Fruit fly (Drosophila melanogaster): ENCODE measurements around the gene csw.

csw gene

dm6 chrX:2061119-2061518 lies 32.9 kb upstream of the csw start (continued):
- TF ChIP-seq CG15514 (GFP tag; optimal IDR thresholded peaks at IDR 0.05) (peak; percentile 3), CTCF (GFP tag; optimal IDR thresholded peaks at IDR 0.05) (no peak), CG1233 (GFP tag; optimal IDR thresholded peaks at IDR 0.05) (peak; percentile 66), Chrac-16 (GFP tag; optimal IDR thresholded peaks at IDR 0.05) (no peak), gfzf (GFP tag; optimal IDR thresholded peaks at IDR 0.05) (no peak), HLHmδ (GFP tag; optimal IDR thresholded peaks at IDR 0.05) (peak; percentile 40), vvl (GFP tag; IDR thresholded peaks at IDR 0.05) (no peak; the same call in 1 of the 2 replicates), Hr78 (GFP tag; optimal IDR thresholded peaks at IDR 0.05) (peak in 1 of 2 experiments; percentile 18), CG6854 (GFP tag; optimal IDR thresholded peaks at IDR 0.05) (peak; percentile 16), dmrt11E (tag; optimal IDR thresholded peaks at IDR 0.05) (peak; percentile 10), CG11456 (GFP tag; IDR thresholded peaks at IDR 0.05) (no peak), gro (GFP tag; optimal IDR thresholded peaks at IDR 0.05) (no peak), CG2199 (GFP tag; IDR thresholded peaks at IDR 0.05) (no peak), chm (GFP tag; IDR thresholded peaks at IDR 0.05) (no peak), CG4730 (GFP tag; IDR thresholded peaks at IDR 0.05) (no peak), dysf (GFP tag; IDR thresholded peaks at IDR 0.05) (no peak), CG7963 (GFP tag; IDR thresholded peaks at IDR 0.05; ENCODE audit: partially characterized antibody) (no peak), nmo (GFP tag; optimal IDR thresholded peaks at IDR 0.05) (peak; percentile 62), HLH54F (GFP tag; optimal IDR thresholded peaks at IDR 0.05) (no peak), CG18619 (GFP tag; optimal IDR thresholded peaks at IDR 0.05) (peak; percentile 34), Xbp1 (GFP tag; optimal IDR thresholded peaks at IDR 0.05) (peak; percentile 23), fd64A (GFP tag; optimal IDR thresholded peaks at IDR 0.05) (peak; percentile 60), Bteb2 (GFP tag; optimal IDR thresholded peaks at IDR 0.05) (no peak), Kr (GFP tag; optimal IDR thresholded peaks at IDR 0.05) (no peak), chif (GFP tag; optimal IDR thresholded peaks at IDR 0.05) (no peak), B-H1 (GFP tag; IDR thresholded peaks at IDR 0.05) (no peak), kah (GFP tag; optimal IDR thresholded peaks at IDR 0.05) (peak; percentile 36), tna (GFP tag; IDR thresholded peaks at IDR 0.05; ENCODE audit: partially characterized antibody) (no peak), CG43689 (GFP tag; IDR thresholded peaks at IDR 0.05) (no peak), CG11696 (GFP tag; IDR thresholded peaks at IDR 0.05) (no peak), CG12071 (GFP tag; optimal IDR thresholded peaks at IDR 0.05) (peak; percentile 46), CG10366 (GFP tag; IDR thresholded peaks at IDR 0.05) (no peak), danr (GFP tag; IDR thresholded peaks at IDR 0.05) (no peak), Doc3 (GFP tag; IDR thresholded peaks at IDR 0.05; ENCODE audit: partially characterized antibody) (no peak), CG3847 (GFP tag; IDR thresholded peaks at IDR 0.05) (no peak), zen (tag; optimal IDR thresholded peaks at IDR 0.05) (peak; percentile 30), CG3995 (GFP tag; optimal IDR thresholded peaks at IDR 0.05) (no peak), CG13624 (GFP tag; optimal IDR thresholded peaks at IDR 0.05) (peak; percentile 10), CG30403 (GFP tag; optimal IDR thresholded peaks at IDR 0.05) (peak; percentile 8), tap (tag; optimal IDR thresholded peaks at IDR 0.05) (peak; percentile 26), Mad (GFP tag; optimal IDR thresholded peaks at IDR 0.05) (no peak), Vsx1 (GFP tag; optimal IDR thresholded peaks at IDR 0.05) (no peak), ken (GFP tag; IDR thresholded peaks at IDR 0.05) (no peak), Optix (GFP tag; IDR thresholded peaks at IDR 0.05) (no peak), knrl (GFP tag; IDR thresholded peaks at IDR 0.05; ENCODE audit: partially characterized antibody) (no peak), CkIIα-i1 (GFP tag; IDR thresholded peaks at IDR 0.05) (no peak), aop (GFP tag; IDR thresholded peaks at IDR 0.05) (no peak), H2.0 (GFP tag; IDR thresholded peaks at IDR 0.05) (no peak), Hey (tag; optimal IDR thresholded peaks at IDR 0.05) (no peak), CG11560 (tag; IDR thresholded peaks at IDR 0.05) (no peak), CG16779 (GFP tag; IDR thresholded peaks at IDR 0.05) (no peak), bab2 (GFP tag; optimal IDR thresholded peaks at IDR 0.05) (no peak), cwo (GFP tag; optimal IDR thresholded peaks at IDR 0.05) (no peak)

All from whole organism, embryonic.